Fruit fly (Drosophila melanogaster) whole organism, adult: ENCODE results near the gene Eip74EF.

Source experiments
- CG11617 ChIP-seq: fragments of 200-800 bp; sonication (Bioruptor generic); optimal IDR thresholded peaks from 2 replicates; lab custom pipeline; 2017; ENCODE audit warnings: mild to moderate bottlenecking, missing biosample characterization, missing genetic modification reagents, missing genetic modification characterization
- CG12768 ChIP-seq: fragments of 200-800 bp; sonication (Bioruptor generic); optimal IDR thresholded peaks from 2 replicates; lab custom pipeline; 2017; ENCODE audit warnings: missing biosample characterization, missing genetic modification characterization, mild to moderate bottlenecking, moderate library complexity, missing genetic modification reagents
- CG7045 ChIP-seq: fragments of 200-800 bp; sonication (Bioruptor generic); optimal IDR thresholded peaks from 2 replicates; lab custom pipeline; 2017; ENCODE audit warnings: missing biosample characterization, mild to moderate bottlenecking, missing genetic modification characterization
- Clk ChIP-seq: fragments of 200-800 bp; sonication (Bioruptor generic); optimal IDR thresholded peaks from 2 replicates; lab custom pipeline; 2017; ENCODE audit warnings: missing biosample characterization, missing genetic modification characterization
- Crg-1 ChIP-seq: fragments of 200-800 bp; sonication (Bioruptor generic); optimal IDR thresholded peaks from 2 replicates; lab custom pipeline; 2016; ENCODE audit warnings: missing biosample characterization, missing genetic modification characterization
- Mnt ChIP-seq: fragments of 200-800 bp; sonication (Bioruptor generic); optimal IDR thresholded peaks from 2 replicates; lab custom pipeline; 2016; ENCODE audit warnings: missing biosample characterization, mild to moderate bottlenecking, missing genetic modification characterization
- kay ChIP-seq: fragments of 200-800 bp; sonication (Bioruptor generic); peaks from one replicate; lab custom pipeline; 2016; ENCODE audit warnings: missing biosample characterization, missing genetic modification characterization, borderline replicate concordance
- ovo ChIP-seq: fragments of 200-800 bp; sonication (Bioruptor generic); optimal IDR thresholded peaks from 2 replicates; lab custom pipeline; 2016; ENCODE audit warnings: missing biosample characterization, missing genetic modification characterization
- tj ChIP-seq: fragments of 200-800 bp; sonication (Bioruptor generic); optimal IDR thresholded peaks from 3 replicates; lab custom pipeline; 2017; ENCODE audit warnings: missing biosample characterization, mild to moderate bottlenecking, missing genetic modification characterization, moderate library complexity
- toe ChIP-seq: fragments of 200-800 bp; sonication (Bioruptor generic); optimal IDR thresholded peaks from 2 replicates; lab custom pipeline; 2016; ENCODE audit warnings: missing biosample characterization, missing genetic modification characterization

- TF ChIP-seq Mnt (GFP tag; lab: Kevin White, UChicago) = peak; percentile 52
- no peak for TF ChIP-seq toe (GFP tag; lab: Kevin White, UChicago)
- no peak for TF ChIP-seq CG12768 (GFP tag; lab: Kevin White, UChicago)
- TF ChIP-seq Clk (GFP tag; lab: Kevin White, UChicago) = no peak
- TF ChIP-seq CG11617 (GFP tag; lab: Kevin White, UChicago) = peak; percentile 47
- TF ChIP-seq ovo = no peak
- TF ChIP-seq kay (GFP tag; lab: Kevin White, UChicago) = no peak
- TF ChIP-seq Crg-1 (GFP tag; lab: Kevin White, UChicago) = peak; percentile 23
- no peak for TF ChIP-seq tj (GFP tag; lab: Kevin White, UChicago)
- peak; percentile 17 for TF ChIP-seq CG7045 (GFP tag; lab: Kevin White, UChicago)
Measured at dm6 chr3L:17529511-17530194, 89.5 kb downstream of the Eip74EF start, which contains the start of the genes Edc3 and Nedd4.
